Worm (Caenorhabditis elegans) whole organism, L4 larva: Measurements from ENCODE around the gene C50F7.6.

Experiments
- D1046.2 ChIP-seq: fragments of 200-800 bp; sonication (Bioruptor generic); IDR thresholded peaks from 2 replicates; pipeline ENCODE4 v1.3.6; 2022; ENCODE audit warnings: missing genetic modification characterization, missing compliant biosample characterization
- R02D3.7 ChIP-seq: fragments of 150-350 bp; sonication (generic microtip); optimal IDR thresholded peaks from 3 replicates; lab custom pipeline; 2014; ENCODE audit warnings: missing biosample characterization, missing genetic modification characterization
- Y48G9A.11 ChIP-seq: fragments of 200-800 bp; sonication (Bioruptor generic); IDR thresholded peaks from 2 replicates; pipeline ENCODE4 v1.3.6; 2022; ENCODE audit warnings: missing genetic modification reagents, missing genetic modification characterization, missing compliant biosample characterization
- ceh-28 ChIP-seq: fragments of 150-350 bp; optimal IDR thresholded peaks from 2 replicates; lab custom pipeline; 2014; ENCODE audit warnings: missing biosample characterization, missing genetic modification reagents, missing genetic modification characterization
- ceh-44 ChIP-seq: fragments of 200-800 bp; sonication (Bioruptor generic); IDR thresholded peaks from 2 replicates; pipeline ENCODE4 v1.3.6; 2022; ENCODE audit warnings: missing genetic modification reagents, missing genetic modification characterization, missing compliant biosample characterization
- ceh-82 ChIP-seq: sonication (generic microtip); optimal IDR thresholded peaks from 2 replicates; lab custom pipeline; 2017; ENCODE audit warnings: missing biosample characterization, missing genetic modification characterization
- daf-16 ChIP-seq, 3 experiments: sonication (generic microtip); optimal IDR thresholded peaks; 2 replicates each; lab custom pipeline; 2016 to 2017; ENCODE audit warnings: missing genetic modification characterization in 3 of 3, missing genetic modification reagents in 3 of 3, mild to moderate bottlenecking in 2 of 3, missing compliant biosample characterization in 2 of 3, missing biosample characterization in 1 of 3, moderate library complexity in 1 of 3
- dmd-6 ChIP-seq: fragments of 200-800 bp; sonication (Bioruptor generic); IDR thresholded peaks from 2 replicates; pipeline ENCODE4 v1.3.6; 2022; ENCODE audit warnings: missing genetic modification reagents, missing genetic modification characterization, missing compliant biosample characterization
- dmd-9 ChIP-seq: fragments of 200-800 bp; sonication (Bioruptor generic); IDR thresholded peaks from 2 replicates; pipeline ENCODE4 v1.3.6; 2022; ENCODE audit warnings: missing genetic modification reagents, missing genetic modification characterization, missing compliant biosample characterization
- duxl-1 ChIP-seq: sonication (generic microtip); optimal IDR thresholded peaks from 2 replicates; lab custom pipeline; 2016; ENCODE audit warnings: mild to moderate bottlenecking, missing genetic modification characterization, moderate library complexity, missing compliant biosample characterization; ENCODE audit not compliant: poor library complexity
- dve-1 ChIP-seq: sonication (generic microtip); optimal IDR thresholded peaks from 2 replicates; lab custom pipeline; 2017; ENCODE audit warnings: antibody characterized with exemption, mild to moderate bottlenecking, missing genetic modification characterization, missing compliant biosample characterization; ENCODE audit not compliant: insufficient read depth
- fos-1 ChIP-seq: fragments of 150-350 bp; optimal IDR thresholded peaks from 2 replicates; lab custom pipeline; 2014; ENCODE audit warnings: missing biosample characterization, missing genetic modification characterization
- hlh-11 ChIP-seq: fragments of 200-800 bp; sonication (Bioruptor generic); optimal IDR thresholded peaks from 2 replicates; lab custom pipeline; 2018; ENCODE audit warnings: mild to moderate bottlenecking, missing genetic modification characterization, missing compliant biosample characterization
- hmg-1.1 ChIP-seq: fragments of 200-800 bp; sonication (Bioruptor generic); IDR thresholded peaks from 2 replicates; pipeline ENCODE4 v1.3.6; 2022; ENCODE audit warnings: missing genetic modification reagents, missing genetic modification characterization, missing compliant biosample characterization
- lin-15B ChIP-seq: fragments of 150-350 bp; sonication (generic microtip); optimal IDR thresholded peaks from 3 replicates; lab custom pipeline; 2014; ENCODE audit warnings: missing biosample characterization, missing genetic modification characterization
- lin-29 ChIP-seq: fragments of 200-800 bp; sonication (Bioruptor generic); IDR thresholded peaks from 2 replicates; pipeline ENCODE4 v1.3.6; 2022; ENCODE audit warnings: missing genetic modification reagents, missing genetic modification characterization, missing compliant biosample characterization
- lir-3 ChIP-seq: sonication (generic microtip); optimal IDR thresholded peaks from 2 replicates; lab custom pipeline; 2016; ENCODE audit warnings: mild to moderate bottlenecking, missing genetic modification characterization, missing compliant biosample characterization
- mes-2 ChIP-seq: sonication (generic microtip); optimal IDR thresholded peaks from 2 replicates; lab custom pipeline; 2016; ENCODE audit warnings: missing genotype, mild to moderate bottlenecking, missing genetic modification characterization, missing compliant biosample characterization; ENCODE audit not compliant: poor library complexity, severe bottlenecking
- mxl-2 ChIP-seq: fragments of 200-800 bp; sonication (Bioruptor generic); conservative IDR thresholded peaks from 2 replicates; pipeline ENCODE4 v1.3.6; 2022; ENCODE audit warnings: missing genetic modification reagents, missing genetic modification characterization, missing compliant biosample characterization
- nhr-28 ChIP-seq: fragments of 150-350 bp; optimal IDR thresholded peaks from 2 replicates; lab custom pipeline; 2014; ENCODE audit warnings: missing biosample characterization, missing genetic modification characterization
- nhr-48 ChIP-seq: sonication (generic microtip); optimal IDR thresholded peaks from 2 replicates; lab custom pipeline; 2016; ENCODE audit warnings: mild to moderate bottlenecking, missing genetic modification characterization, missing compliant biosample characterization
- nhr-76 ChIP-seq: fragments of 150-350 bp; optimal IDR thresholded peaks from 2 replicates; lab custom pipeline; 2014; ENCODE audit warnings: missing biosample characterization, missing genetic modification characterization
- nhr-77 ChIP-seq: fragments of 150-350 bp; optimal IDR thresholded peaks from 2 replicates; lab custom pipeline; 2014; ENCODE audit warnings: missing biosample characterization, missing genetic modification characterization
- pqm-1 ChIP-seq: sonication (generic microtip); optimal IDR thresholded peaks from 2 replicates; lab custom pipeline; 2017; ENCODE audit warnings: missing biosample characterization, missing genetic modification characterization
- rbr-2 ChIP-seq: sonication (generic microtip); optimal IDR thresholded peaks from 2 replicates; lab custom pipeline; 2016; ENCODE audit warnings: missing genotype, missing genetic modification characterization, missing compliant biosample characterization
- saeg-2 ChIP-seq: fragments of 200-800 bp; sonication (Bioruptor generic); IDR thresholded peaks from 2 replicates; pipeline ENCODE4 v1.3.6; 2022; ENCODE audit warnings: missing genetic modification reagents, missing genetic modification characterization, missing compliant biosample characterization
- sdz-12 ChIP-seq: fragments of 200-800 bp; sonication (Bioruptor generic); optimal IDR thresholded peaks from 2 replicates; lab custom pipeline; 2018; ENCODE audit warnings: mild to moderate bottlenecking, missing genetic modification characterization, missing compliant biosample characterization
- skn-1 ChIP-seq: fragments of 150-350 bp; optimal IDR thresholded peaks from 2 replicates; lab custom pipeline; 2014; ENCODE audit warnings: missing biosample characterization, missing genetic modification characterization
- snpc-4 ChIP-seq: fragments of 150-350 bp; optimal IDR thresholded peaks from 2 replicates; lab custom pipeline; 2014; ENCODE audit warnings: missing biosample characterization, missing genetic modification characterization
- tag-97 ChIP-seq: fragments of 200-800 bp; sonication (Bioruptor generic); IDR thresholded peaks from 2 replicates; pipeline ENCODE4 v1.3.6; 2022; ENCODE audit warnings: missing genetic modification characterization, missing compliant biosample characterization
- unc-62 ChIP-seq, 3 experiments: fragments of 150-350 bp in 1 of 3; sonication (generic microtip); optimal IDR thresholded peaks in 2 of 3; peaks in 1 of 3; 1 replicate in 1 of 3; 2 replicates in 2 of 3; lab custom pipeline; 2014 to 2017; ENCODE audit warnings: missing biosample characterization in 3 of 3, missing genetic modification characterization in 3 of 3, missing genetic modification reagents in 3 of 3, missing genotype in 1 of 3
- zip-11 ChIP-seq: fragments of 200-800 bp; sonication (Bioruptor generic); IDR thresholded peaks from 2 replicates; pipeline ENCODE4 v1.3.6; 2022; ENCODE audit warnings: missing genetic modification characterization, missing compliant biosample characterization
- ztf-11 ChIP-seq: fragments of 150-350 bp; optimal IDR thresholded peaks from 2 replicates; lab custom pipeline; 2014; ENCODE audit warnings: missing biosample characterization, missing genetic modification characterization

Gene C50F7.6

ce11 chrIV:7689326-7689725 is 33.7 kb downstream of the C50F7.6 start:
- no peak for TF ChIP-seq nhr-77 (tag; lab: Kevin White, UChicago)
- no peak for TF ChIP-seq fos-1 (tag; lab: Kevin White, UChicago)
- peak in 1 of 2 experiments; percentile 63 for TF ChIP-seq unc-62 (GFP tag; optimal IDR thresholded peaks at IDR 0.05 in 1 of 2; lab: Kevin White, UChicago)
- TF ChIP-seq unc-62 (tag; optimal IDR thresholded peaks at IDR 0.05; lab: Kevin White, UChicago) = no peak
- no peak for TF ChIP-seq saeg-2 (GFP tag; lab: Robert Waterston, UW)
- peak; percentile 36 for TF ChIP-seq nhr-28 (tag; lab: Kevin White, UChicago)
- TF ChIP-seq nhr-48 (tag; lab: Kevin White, UChicago) = no peak
- TF ChIP-seq hlh-11 (tag; lab: Kevin White, UChicago) = peak; percentile 7
- TF ChIP-seq R02D3.7 (tag; lab: Kevin White, UChicago) = no peak
- no peak for TF ChIP-seq duxl-1 (tag; lab: Kevin White, UChicago)
- peak; percentile 60 for TF ChIP-seq pqm-1 (tag; lab: Kevin White, UChicago)
- no peak for TF ChIP-seq mxl-2 (GFP tag; lab: Robert Waterston, UW)
- no peak for TF ChIP-seq snpc-4 (tag; lab: Kevin White, UChicago)
- no peak for TF ChIP-seq daf-16 (GFP tag; optimal IDR thresholded peaks at IDR 0.05; lab: Kevin White, UChicago)
- TF ChIP-seq daf-16 (tag; optimal IDR thresholded peaks at IDR 0.05; lab: Kevin White, UChicago) = peak; percentile 76

- TF ChIP-seq nhr-28 (tag; lab: Kevin White, UChicago) (peak; percentile 72), D1046.2 (GFP tag; lab: Robert Waterston, UW) (no peak), lir-3 (no peak), hlh-11 (tag; lab: Kevin White, UChicago) (peak; percentile 67), mes-2 (no peak), skn-1 (tag; lab: Kevin White, UChicago) (no peak), dve-1 (tag; lab: Kevin White, UChicago) (peak; percentile 60), tag-97 (GFP tag; lab: Robert Waterston, UW) (no peak), nhr-77 (tag; lab: Kevin White, UChicago) (peak; percentile 40), ceh-82 (no peak), sdz-12 (no peak), pqm-1 (tag; lab: Kevin White, UChicago) (peak; percentile 85), duxl-1 (tag; lab: Kevin White, UChicago) (no peak), dmd-6 (GFP tag; lab: Robert Waterston, UW) (peak; percentile 28; the same call in 1 of the 2 replicates), lin-29 (GFP tag; lab: Robert Waterston, UW) (no peak), daf-16 (GFP tag; optimal IDR thresholded peaks at IDR 0.05; lab: Kevin White, UChicago) (no peak), daf-16 (tag; optimal IDR thresholded peaks at IDR 0.05; lab: Kevin White, UChicago) (peak; percentile 91)
- TF ChIP-seq, all 104 proteins: peak for 7
These were observed 43.9 kb downstream of the C50F7.6 start for ce11 chrIV:7679120-7679519.

ce11 chrIV:7674874-7675273 is 48.1 kb downstream of the C50F7.6 start, which contains the start of gene itr-1:
TSS of gene itr-1 (plus strand) at chrIV:7675174.
- TF ChIP-seq Y48G9A.11 (GFP tag; lab: Robert Waterston, UW) (no peak), ceh-44 (no peak), nhr-76 (no peak), skn-1 (tag; lab: Kevin White, UChicago) (no peak), R02D3.7 (tag; lab: Kevin White, UChicago) (no peak), rbr-2 (tag; lab: Kevin White, UChicago) (no peak), nhr-28 (tag; lab: Kevin White, UChicago) (no peak), zip-11 (GFP tag; lab: Robert Waterston, UW) (no peak), tag-97 (GFP tag; lab: Robert Waterston, UW) (no peak), ceh-28 (tag; lab: Kevin White, UChicago) (no peak), hmg-1.1 (GFP tag; lab: Robert Waterston, UW) (no peak), nhr-48 (tag; lab: Kevin White, UChicago) (no peak), ztf-11 (no peak), fos-1 (tag; lab: Kevin White, UChicago) (no peak), lin-15B (tag; lab: Kevin White, UChicago) (no peak), dmd-9 (GFP tag; lab: Robert Waterston, UW) (no peak)
- TF ChIP-seq, all 104 proteins: peak for 0
